Fruit fly (Drosophila melanogaster) whole organism, embryonic: ENCODE measurements around the gene CG14326.

Experiments
- C15 ChIP-seq: fragments of 200-800 bp; sonication (Bioruptor generic); IDR thresholded peaks from 3 replicates; pipeline ENCODE4 v1.3.6; 2022; ENCODE audit warnings: missing biosample characterization, missing genetic modification characterization
- CG11093 ChIP-seq: fragments of 200-800 bp; sonication (Bioruptor generic); IDR thresholded peaks from 3 replicates; pipeline ENCODE4 v1.3.6; 2022; ENCODE audit warnings: missing biosample characterization, missing genetic modification characterization
- CG11398 ChIP-seq: fragments of 200-800 bp; sonication (Bioruptor generic); optimal IDR thresholded peaks from 2 replicates; lab custom pipeline; 2016; ENCODE audit warnings: missing biosample characterization, missing genetic modification characterization
- CG12155 ChIP-seq: fragments of 200-800 bp; sonication (Bioruptor generic); optimal IDR thresholded peaks from 3 replicates; lab custom pipeline; 2016; ENCODE audit warnings: missing biosample characterization, missing genetic modification characterization
- CG12219 ChIP-seq: fragments of 200-800 bp; sonication (Bioruptor generic); optimal IDR thresholded peaks from 3 replicates; lab custom pipeline; 2018; ENCODE audit warnings: missing biosample characterization, mild to moderate bottlenecking, missing genetic modification characterization
- CG12236 ChIP-seq: fragments of 200-800 bp; sonication (Bioruptor generic); optimal IDR thresholded peaks from 2 replicates; lab custom pipeline; 2016; ENCODE audit warnings: missing biosample characterization, missing genetic modification characterization
- CG12299 ChIP-seq: fragments of 200-800 bp; sonication (Bioruptor generic); optimal IDR thresholded peaks from 2 replicates; lab custom pipeline; 2018; ENCODE audit warnings: missing biosample characterization, mild to moderate bottlenecking, missing genetic modification characterization
- CG13894 ChIP-seq: fragments of 200-800 bp; sonication (Bioruptor generic); optimal IDR thresholded peaks from 3 replicates; lab custom pipeline; 2018; ENCODE audit warnings: missing biosample characterization, mild to moderate bottlenecking, missing genetic modification characterization, moderate library complexity
- CG14441 ChIP-seq: fragments of 200-800 bp; sonication (Bioruptor generic); IDR thresholded peaks from 2 replicates; pipeline ENCODE4 v1.3.6; 2022; ENCODE audit warnings: missing biosample characterization, missing genetic modification characterization
- CG15073 ChIP-seq: fragments of 200-800 bp; sonication (Bioruptor generic); optimal IDR thresholded peaks from 2 replicates; lab custom pipeline; 2016; ENCODE audit warnings: missing biosample characterization, missing genetic modification characterization
- CG17568 ChIP-seq: fragments of 200-800 bp; sonication (Bioruptor generic); optimal IDR thresholded peaks from 2 replicates; lab custom pipeline; 2018; ENCODE audit warnings: missing biosample characterization, mild to moderate bottlenecking, missing genetic modification characterization, moderate library complexity
- CG17912 ChIP-seq: fragments of 200-800 bp; sonication (Bioruptor generic); optimal IDR thresholded peaks from 2 replicates; lab custom pipeline; 2018; ENCODE audit warnings: missing biosample characterization, mild to moderate bottlenecking, missing genetic modification characterization
- CG18619 ChIP-seq: fragments of 200-800 bp; sonication (Bioruptor generic); optimal IDR thresholded peaks from 3 replicates; lab custom pipeline; 2017; ENCODE audit warnings: missing biosample characterization, mild to moderate bottlenecking, missing genetic modification characterization
- CG34224 ChIP-seq: fragments of 200-800 bp; sonication (Bioruptor generic); IDR thresholded peaks from 3 replicates; pipeline ENCODE4 v1.3.6; 2022; ENCODE audit warnings: missing biosample characterization, missing genetic modification characterization; ENCODE audit not compliant: partially characterized antibody
- CG4854 ChIP-seq: fragments of 200-800 bp; sonication (Bioruptor generic); optimal IDR thresholded peaks from 2 replicates; lab custom pipeline; 2016; ENCODE audit warnings: missing biosample characterization, missing genetic modification characterization, inconsistent platforms
- CG5953 ChIP-seq: fragments of 200-800 bp; sonication (Bioruptor generic); IDR thresholded peaks from 2 replicates; pipeline ENCODE4 v1.3.6; 2022; ENCODE audit warnings: missing biosample characterization, missing genetic modification characterization
- CG7987 ChIP-seq: fragments of 200-800 bp; sonication (Bioruptor generic); optimal IDR thresholded peaks from 2 replicates; lab custom pipeline; 2018; ENCODE audit warnings: missing biosample characterization, mild to moderate bottlenecking, missing genetic modification characterization, moderate library complexity
- Chrac-16 ChIP-seq: fragments of 200-800 bp; sonication (Bioruptor generic); optimal IDR thresholded peaks from 3 replicates; lab custom pipeline; 2016; ENCODE audit warnings: missing biosample characterization, missing genetic modification characterization
- Dad ChIP-seq: fragments of 200-800 bp; sonication (Bioruptor generic); optimal IDR thresholded peaks from 3 replicates; lab custom pipeline; 2016; ENCODE audit warnings: missing biosample characterization, missing genetic modification characterization
- Deaf1 ChIP-seq: fragments of 200-800 bp; optimal IDR thresholded peaks from 3 replicates; lab custom pipeline; 2019; ENCODE audit warnings: missing biosample characterization, mild to moderate bottlenecking, missing genetic modification characterization, moderate library complexity
- Ets65A ChIP-seq: fragments of 200-800 bp; sonication (Bioruptor generic); peaks from one replicate; lab custom pipeline; 2016; ENCODE audit warnings: missing biosample characterization, missing genetic modification characterization
- HLH3B ChIP-seq: fragments of 200-800 bp; sonication (Bioruptor generic); IDR thresholded peaks from 2 replicates; pipeline ENCODE4 v1.3.6; 2022; ENCODE audit warnings: missing biosample characterization, missing genetic modification characterization
- HLHmδ ChIP-seq: fragments of 200-800 bp; sonication (Bioruptor generic); optimal IDR thresholded peaks from 2 replicates; lab custom pipeline; 2018; ENCODE audit warnings: missing biosample characterization, mild to moderate bottlenecking, missing genetic modification characterization, moderate library complexity
- Hand ChIP-seq: fragments of 200-800 bp; sonication (Bioruptor generic); optimal IDR thresholded peaks from 2 replicates; lab custom pipeline; 2017; ENCODE audit warnings: mild to moderate bottlenecking, missing biosample characterization, missing genetic modification reagents, missing genetic modification characterization
- Hr78 ChIP-seq, 2 experiments: fragments of 200-800 bp in 1 of 2; fragments of >200 bp in 1 of 2; sonication (Bioruptor generic) in 1 of 2; optimal IDR thresholded peaks; 2 replicates each; lab custom pipeline; 2017 to 2019; ENCODE audit warnings: missing biosample characterization in 2 of 2, missing genetic modification characterization in 2 of 2, mild to moderate bottlenecking in 1 of 2, moderate library complexity in 1 of 2
- Meics ChIP-seq: fragments of 200-800 bp; sonication (Bioruptor generic); optimal IDR thresholded peaks from 2 replicates; lab custom pipeline; 2017; ENCODE audit warnings: missing biosample characterization, mild to moderate bottlenecking, missing genetic modification characterization
- Myb ChIP-seq: fragments of 200-800 bp; sonication (Bioruptor generic); optimal IDR thresholded peaks from 2 replicates; lab custom pipeline; 2016; ENCODE audit warnings: missing biosample characterization, missing genetic modification characterization
- NFAT ChIP-seq: fragments of 200-800 bp; sonication (Bioruptor generic); IDR thresholded peaks from 2 replicates; pipeline ENCODE4 v1.3.6; 2022; ENCODE audit warnings: missing biosample characterization, missing genetic modification characterization
- Nf-YB ChIP-seq: fragments of 200-800 bp; sonication (Bioruptor generic); optimal IDR thresholded peaks from 3 replicates; lab custom pipeline; 2019; ENCODE audit warnings: missing biosample characterization, mild to moderate bottlenecking, missing genetic modification characterization, moderate library complexity
- PHDP ChIP-seq: fragments of 200-800 bp; sonication (Bioruptor generic); optimal IDR thresholded peaks from 3 replicates; lab custom pipeline; 2018; ENCODE audit warnings: missing biosample characterization, mild to moderate bottlenecking, missing genetic modification characterization, moderate library complexity
- Rfx ChIP-seq: fragments of 200-800 bp; sonication (Bioruptor generic); IDR thresholded peaks from 2 replicates; pipeline ENCODE4 v1.3.6; 2022; ENCODE audit warnings: missing biosample characterization, missing genetic modification characterization
- Side ChIP-seq: fragments of 200-800 bp; sonication (Bioruptor generic); optimal IDR thresholded peaks from 2 replicates; lab custom pipeline; 2016; ENCODE audit warnings: missing biosample characterization, missing genetic modification characterization
- TFAM ChIP-seq: fragments of 200-800 bp; sonication (Bioruptor generic); optimal IDR thresholded peaks from 2 replicates; lab custom pipeline; 2017; ENCODE audit warnings: missing biosample characterization, missing genetic modification characterization, inconsistent platforms
- amos ChIP-seq: fragments of 200-800 bp; sonication (Bioruptor generic); IDR thresholded peaks from 2 replicates; pipeline ENCODE4 v1.3.6; 2022; ENCODE audit warnings: missing biosample characterization, missing genetic modification characterization; ENCODE audit not compliant: partially characterized antibody
- az2 ChIP-seq: fragments of 200-800 bp; sonication (Bioruptor generic); optimal IDR thresholded peaks from 3 replicates; lab custom pipeline; 2016; ENCODE audit warnings: missing biosample characterization, missing genetic modification characterization
- fu2 ChIP-seq: fragments of 200-800 bp; sonication (Bioruptor generic); optimal IDR thresholded peaks from 2 replicates; lab custom pipeline; 2016; ENCODE audit warnings: missing biosample characterization, missing genetic modification characterization
- gfzf ChIP-seq: fragments of 200-800 bp; sonication (Bioruptor generic); optimal IDR thresholded peaks from 2 replicates; lab custom pipeline; 2016; ENCODE audit warnings: missing biosample characterization, mild to moderate bottlenecking, missing genetic modification characterization, moderate library complexity
- ham ChIP-seq: fragments of 200-800 bp; sonication (Bioruptor generic); IDR thresholded peaks from 2 replicates; pipeline ENCODE4 v1.3.6; 2022; ENCODE audit warnings: missing biosample characterization, missing genetic modification characterization
- hth ChIP-seq: fragments of >200 bp; optimal IDR thresholded peaks from 2 replicates; lab custom pipeline; 2017; ENCODE audit warnings: inconsistent platforms
- jing ChIP-seq: fragments of 200-800 bp; sonication (Bioruptor generic); optimal IDR thresholded peaks from 2 replicates; lab custom pipeline; 2018; ENCODE audit warnings: missing biosample characterization, mild to moderate bottlenecking, missing genetic modification characterization
- kni ChIP-seq: fragments of 200-800 bp; sonication (Bioruptor generic); optimal IDR thresholded peaks from 3 replicates; lab custom pipeline; 2017; ENCODE audit warnings: mild to moderate bottlenecking, missing biosample characterization, missing genetic modification reagents, missing genetic modification characterization
- mirr ChIP-seq: fragments of 200-800 bp; sonication (Bioruptor generic); optimal IDR thresholded peaks from 3 replicates; lab custom pipeline; 2018; ENCODE audit warnings: missing biosample characterization, mild to moderate bottlenecking, missing genetic modification characterization
- org-1 ChIP-seq: fragments of 200-800 bp; sonication (Bioruptor generic); optimal IDR thresholded peaks from 2 replicates; lab custom pipeline; 2017; ENCODE audit warnings: missing biosample characterization, missing genetic modification characterization
- prd ChIP-seq, 3 experiments: fragments of >200 bp in 2 of 3; fragments of 200-800 bp in 1 of 3; sonication (Bioruptor generic) in 1 of 3; optimal IDR thresholded peaks in 2 of 3; IDR thresholded peaks in 1 of 3; 2 replicates in 2 of 3; 3 replicates in 1 of 3; pipeline versions ENCODE4 v1.3.6 to Lab custom; 2017 to 2022; ENCODE audit warnings: missing biosample characterization in 1 of 3, missing genetic modification characterization in 1 of 3
- shn ChIP-seq: fragments of 200-800 bp; sonication (Bioruptor generic); optimal IDR thresholded peaks from 3 replicates; lab custom pipeline; 2016; ENCODE audit warnings: missing biosample characterization, missing genetic modification characterization
- tio ChIP-seq: fragments of 200-800 bp; sonication (Bioruptor generic); optimal IDR thresholded peaks from 2 replicates; lab custom pipeline; 2017; ENCODE audit warnings: missing biosample characterization, missing genetic modification characterization, inconsistent platforms
- wdn ChIP-seq: fragments of 200-800 bp; sonication (Bioruptor generic); IDR thresholded peaks from 2 replicates; pipeline ENCODE4 v1.3.6; 2022; ENCODE audit warnings: missing biosample characterization, missing genetic modification characterization
- zen ChIP-seq: fragments of 200-800 bp; sonication (Bioruptor generic); optimal IDR thresholded peaks from 3 replicates; lab custom pipeline; 2018; ENCODE audit warnings: missing biosample characterization, mild to moderate bottlenecking, missing genetic modification characterization, moderate library complexity
- zfh2 ChIP-seq: fragments of 200-800 bp; sonication (Bioruptor generic); optimal IDR thresholded peaks from 2 replicates; lab custom pipeline; 2016; ENCODE audit warnings: missing biosample characterization, missing genetic modification characterization

Gene CG14326

dm6 chr3R:17646102-17647050, 27.5 kb downstream of the CG14326 start (continued):
- TF ChIP-seq Hand = no peak
- no peak for TF ChIP-seq Deaf1 (tag; lab: Kevin White, UChicago)
- no peak for TF ChIP-seq PHDP
- no peak for TF ChIP-seq CG11093 (GFP tag; lab: Robert Waterston, UW)
- no peak for TF ChIP-seq CG5953 (GFP tag; lab: Robert Waterston, UW)
- no peak for TF ChIP-seq tio
- TF ChIP-seq CG15073 (GFP tag; lab: Kevin White, UChicago) = no peak
- peak; percentile 6 for TF ChIP-seq kni (GFP tag; lab: Kevin White, UChicago)
- no peak for TF ChIP-seq TFAM (GFP tag; lab: Kevin White, UChicago)
- TF ChIP-seq CG17912 (GFP tag; lab: Kevin White, UChicago) = no peak
- 0 out of 2 replicates have a peak, but pooled peaks have one; percentile 35 for TF ChIP-seq NFAT (GFP tag; lab: Robert Waterston, UW)
- TF ChIP-seq CG34224 (GFP tag; lab: Robert Waterston, UW) = peak; percentile 46; the same call in 1 of the 3 replicates
- no peak for TF ChIP-seq zfh2 (GFP tag; lab: Kevin White, UChicago)
- TF ChIP-seq org-1 (GFP tag; lab: Kevin White, UChicago) = no peak
- TF ChIP-seq C15 = no peak
- no peak for TF ChIP-seq CG18619
- no peak for TF ChIP-seq CG13894 (tag; lab: Kevin White, UChicago)
- TF ChIP-seq az2 = no peak
- no peak for TF ChIP-seq wdn (GFP tag; lab: Robert Waterston, UW)
- TF ChIP-seq Myb (GFP tag; lab: Kevin White, UChicago) = no peak
- TF ChIP-seq CG12155 (GFP tag; lab: Kevin White, UChicago) = no peak
- no peak for TF ChIP-seq Meics (GFP tag; lab: Kevin White, UChicago)
- no peak for TF ChIP-seq gfzf (GFP tag; lab: Kevin White, UChicago)
- TF ChIP-seq jing = no peak
- no peak for TF ChIP-seq CG12219 (GFP tag; lab: Kevin White, UChicago)
- no peak for TF ChIP-seq HLHmδ (GFP tag; lab: Kevin White, UChicago)
- TF ChIP-seq CG11398 (GFP tag; lab: Kevin White, UChicago) = no peak
- TF ChIP-seq ham = no peak
- no peak for TF ChIP-seq prd (optimal IDR thresholded peaks at IDR 0.05; lab: Kevin White, UChicago)
- no peak for TF ChIP-seq prd (GFP tag; IDR thresholded peaks at IDR 0.05; lab: Robert Waterston, UW)
- TF ChIP-seq zen = no peak
- no peak for TF ChIP-seq CG4854 (GFP tag; lab: Kevin White, UChicago)
- TF ChIP-seq CG14441 (GFP tag; lab: Robert Waterston, UW) = no peak
- TF ChIP-seq HLH3B = no peak
- TF ChIP-seq Dad (GFP tag; lab: Kevin White, UChicago) = no peak
- TF ChIP-seq Rfx (GFP tag; lab: Robert Waterston, UW) = peak; percentile 39; the same call in 1 of the 2 replicates
- TF ChIP-seq fu2 (GFP tag; lab: Kevin White, UChicago) = no peak
- TF ChIP-seq CG12299 (tag; lab: Kevin White, UChicago) = no peak
- TF ChIP-seq Chrac-16 (GFP tag; lab: Kevin White, UChicago) = no peak
- no peak for TF ChIP-seq mirr (GFP tag; lab: Kevin White, UChicago)
- peak; percentile 76 for TF ChIP-seq amos (GFP tag; lab: Robert Waterston, UW)
- TF ChIP-seq CG12236 (GFP tag; lab: Kevin White, UChicago) = no peak
- TF ChIP-seq Ets65A = peak; percentile 59
- TF ChIP-seq Hr78 (GFP tag; optimal IDR thresholded peaks at IDR 0.05; lab: Kevin White, UChicago) = no peak
- no peak for TF ChIP-seq CG17568
- no peak for TF ChIP-seq CG7987 (GFP tag; lab: Kevin White, UChicago)
- no peak for TF ChIP-seq Side (GFP tag; lab: Kevin White, UChicago)
- TF ChIP-seq hth (lab: Kevin White, UChicago) = no peak
- no peak for TF ChIP-seq Nf-YB (GFP tag; lab: Kevin White, UChicago)
- no peak for TF ChIP-seq shn (GFP tag; lab: Kevin White, UChicago)
